Fruit fly (Drosophila melanogaster): ENCODE data around the gene TpnC73F.

The TpnC73F gene

DNA sequence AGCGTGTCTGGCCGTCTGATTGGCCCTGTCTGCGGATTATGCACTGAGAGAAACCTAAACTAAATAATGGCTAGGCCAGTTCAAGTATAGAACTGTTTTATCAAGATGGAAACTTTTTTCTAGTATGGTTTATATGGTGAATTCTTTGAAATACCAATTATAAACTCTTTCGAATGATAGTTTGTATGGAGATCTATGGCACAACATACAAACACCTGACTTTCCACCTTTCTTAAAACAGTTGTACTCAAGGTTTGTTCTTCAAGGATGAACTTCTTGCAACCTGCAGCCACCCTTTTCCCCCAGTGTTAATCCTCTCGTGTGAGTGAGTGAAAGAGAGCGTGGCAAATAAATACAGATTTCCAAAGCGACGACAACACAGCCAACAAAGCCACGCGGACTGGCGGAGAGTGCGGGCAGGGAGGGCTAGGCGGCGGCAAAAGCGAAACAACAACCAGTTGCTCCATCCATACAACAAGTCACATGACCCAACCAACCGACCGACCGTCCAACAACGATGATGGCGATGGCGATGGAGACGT lies 41.6 kb upstream of the TpnC73F start (continued):
- TF ChIP-seq CG15479 (GFP tag; optimal IDR thresholded peaks at IDR 0.05) (no peak), Hr51 (GFP tag; optimal IDR thresholded peaks at IDR 0.05) (peak; percentile 82 to 95), cato (GFP tag; optimal IDR thresholded peaks at IDR 0.05; ENCODE audit: borderline replicate concordance) (peak; percentile 67), Dip2 (GFP tag; IDR thresholded peaks at IDR 0.05) (peak; percentile 29; the same call in 1 of the 2 replicates), aop (GFP tag; IDR thresholded peaks at IDR 0.05) (no peak), Deaf1 (tag; optimal IDR thresholded peaks at IDR 0.05) (peak; percentile 64), CG2889 (GFP tag; IDR thresholded peaks at IDR 0.05) (peak; percentile 82), CG17829 (tag; optimal IDR thresholded peaks at IDR 0.05) (peak; percentile 85), pita (GFP tag; optimal IDR thresholded peaks at IDR 0.05) (no peak), Vsx1 (GFP tag; optimal IDR thresholded peaks at IDR 0.05) (peak; percentile 58), CG17385 (GFP tag; optimal IDR thresholded peaks at IDR 0.05) (peak; percentile 83), crol (GFP tag; IDR thresholded peaks at IDR 0.05) (peak; percentile 89), CG8089 (GFP tag; optimal IDR thresholded peaks at IDR 0.05) (peak; percentile 85), Neu2 (GFP tag; optimal IDR thresholded peaks at IDR 0.05; ENCODE audit: borderline replicate concordance) (peak; percentile 17), CG30020 (tag; optimal IDR thresholded peaks at IDR 0.05) (peak; percentile 55), BtbVII (GFP tag; optimal IDR thresholded peaks at IDR 0.05) (peak; percentile 81), CG14710 (tag; optimal IDR thresholded peaks at IDR 0.05) (peak; percentile 63), emc (GFP tag; optimal IDR thresholded peaks at IDR 0.05) (peak; percentile 90), CG4360 (GFP tag; IDR thresholded peaks at IDR 0.05) (no peak), CG18011 (GFP tag; optimal IDR thresholded peaks at IDR 0.05) (peak; percentile 59), CG18599 (GFP tag; optimal IDR thresholded peaks at IDR 0.05) (peak; percentile 91), CG8944 (GFP tag; optimal IDR thresholded peaks at IDR 0.05) (peak; percentile 86), Stat92E (GFP tag; optimal IDR thresholded peaks at IDR 0.05) (no peak), sima (GFP tag; optimal IDR thresholded peaks at IDR 0.05) (peak; percentile 77), CG4617 (GFP tag; optimal IDR thresholded peaks at IDR 0.05; ENCODE audit: borderline replicate concordance) (peak; percentile 48), CG12744 (GFP tag; optimal IDR thresholded peaks at IDR 0.05) (peak; percentile 65), Doc3 (GFP tag; IDR thresholded peaks at IDR 0.05; ENCODE audit: partially characterized antibody) (no peak), fd64A (GFP tag; optimal IDR thresholded peaks at IDR 0.05) (peak; percentile 2), HLH3B (GFP tag; IDR thresholded peaks at IDR 0.05) (peak; percentile 88), PHDP (tag; optimal IDR thresholded peaks at IDR 0.05) (peak; percentile 90), slp2 (GFP tag; optimal IDR thresholded peaks at IDR 0.05) (peak; percentile 83), Bdp1 (GFP tag; optimal IDR thresholded peaks at IDR 0.05) (peak; percentile 61), lilli (GFP tag; optimal IDR thresholded peaks at IDR 0.05) (peak; percentile 88), dmrt11E (tag; optimal IDR thresholded peaks at IDR 0.05) (peak; percentile 63), zf30C (GFP tag; optimal IDR thresholded peaks at IDR 0.05) (peak; percentile 59), Mes4 (GFP tag; optimal IDR thresholded peaks at IDR 0.05) (peak; percentile 73), Ravus (GFP tag; IDR thresholded peaks at IDR 0.05) (peak; percentile 61), Ada2b (GFP tag; IDR thresholded peaks at IDR 0.05) (peak; percentile 84), caup (GFP tag; optimal IDR thresholded peaks at IDR 0.05; ENCODE audit: severe bottlenecking) (peak; percentile 81), CG11504 (tag; optimal IDR thresholded peaks at IDR 0.05) (peak; percentile 93), NC2β (GFP tag; optimal IDR thresholded peaks at IDR 0.05) (peak; percentile 51), Side (GFP tag; optimal IDR thresholded peaks at IDR 0.05) (peak; percentile 76), CG6175 (GFP tag; IDR thresholded peaks at IDR 0.05) (peak; percentile 64; the same call in 1 of the 3 replicates), twi (tag; optimal IDR thresholded peaks at IDR 0.05) (peak; percentile 67), sug (tag; optimal IDR thresholded peaks at IDR 0.05) (peak; percentile 59), CG1647 (GFP tag; optimal IDR thresholded peaks at IDR 0.05) (peak; percentile 86), CG14050 (GFP tag; IDR thresholded peaks at IDR 0.05) (peak; percentile 76), TFAM (GFP tag; optimal IDR thresholded peaks at IDR 0.05) (no peak), CG17186 (GFP tag; optimal IDR thresholded peaks at IDR 0.05) (peak; percentile 70)
